Worm (Caenorhabditis elegans): Measurements from ENCODE around the gene nhr-47.

nhr-47 gene

ce11 chrV:5558590-5558989 lies 53.5 kb downstream of the nhr-47 start, which contains the start of gene glb-5:
TSS of gene glb-5 (plus strand) at chrV:5558890.
- TF ChIP-seq sox-2 (GFP tag; IDR thresholded peaks at IDR 0.05) = no peak
- TF ChIP-seq nhr-11 (tag; optimal IDR thresholded peaks at IDR 0.05) = no peak
- TF ChIP-seq pat-9 (tag; optimal IDR thresholded peaks at IDR 0.05) = no peak
- TF ChIP-seq sdc-2 (tag; optimal IDR thresholded peaks at IDR 0.05) = no peak
- TF ChIP-seq che-1 (tag; optimal IDR thresholded peaks at IDR 0.05) = no peak
- TF ChIP-seq ceh-34 (tag; optimal IDR thresholded peaks at IDR 0.05) = no peak
- no peak for TF ChIP-seq lin-11 (tag; optimal IDR thresholded peaks at IDR 0.05)
